Worm (Caenorhabditis elegans): ENCODE data around the gene F58D2.3.

F58D2.3 gene

ce11 chrIV:13180723-13181122 is at the start of gene F58D2.3:
Gene F58D2.3 (minus strand): TSS chrIV:13180823.
- no peak for TF ChIP-seq unc-62 (GFP tag; optimal IDR thresholded peaks at IDR 0.05)

ce11 chrIV:13221657-13222056 is 41.0 kb upstream of the F58D2.3 start, which contains the start of gene C48D1.5:
Gene C48D1.5 (plus strand): TSS chrIV:13221957.
- no peak for TF ChIP-seq unc-62 (GFP tag; optimal IDR thresholded peaks at IDR 0.05)

ce11 chrIV:13220594-13220993 is 40.0 kb upstream of the F58D2.3 start:
- TF ChIP-seq unc-62 (GFP tag; optimal IDR thresholded peaks at IDR 0.05) = no peak

ce11 chrIV:13214466-13214865 is 33.8 kb upstream of the F58D2.3 start, which contains the start of gene cho-1:
Gene cho-1 (minus strand): TSS chrIV:13214566.
- TF ChIP-seq unc-62 (GFP tag; optimal IDR thresholded peaks at IDR 0.05) = no peak

- no peak for TF ChIP-seq unc-62 (GFP tag; optimal IDR thresholded peaks at IDR 0.05)
Measured at ce11 chrIV:13209566-13209965, 28.9 kb upstream of the F58D2.3 start, which contains the start of gene C48D1.9. Gene C48D1.9 (minus strand): TSS chrIV:13209666.

ce11 chrIV:13205891-13206290 is 25.3 kb upstream of the F58D2.3 start:
- TF ChIP-seq unc-62 (GFP tag; optimal IDR thresholded peaks at IDR 0.05) = no peak

- TF ChIP-seq unc-62 (GFP tag; optimal IDR thresholded peaks at IDR 0.05) = no peak
Measured at ce11 chrIV:13204037-13204436, 23.4 kb upstream of the F58D2.3 start, which contains the start of gene ced-3. Gene ced-3 (minus strand): TSS chrIV:13204137.

ce11 chrIV:13197282-13197681 is 16.7 kb upstream of the F58D2.3 start, which contains the start of gene C48D1.1:
Gene C48D1.1 (minus strand): TSS chrIV:13197382.
- no peak for TF ChIP-seq unc-62 (GFP tag; optimal IDR thresholded peaks at IDR 0.05)

- no peak for TF ChIP-seq unc-62 (GFP tag; optimal IDR thresholded peaks at IDR 0.05)
Measured at ce11 chrIV:13193239-13193638, 12.6 kb upstream of the F58D2.3 start, which contains the start of gene F58D2.5. Gene F58D2.5 (minus strand): TSS chrIV:13193339.

DNA sequence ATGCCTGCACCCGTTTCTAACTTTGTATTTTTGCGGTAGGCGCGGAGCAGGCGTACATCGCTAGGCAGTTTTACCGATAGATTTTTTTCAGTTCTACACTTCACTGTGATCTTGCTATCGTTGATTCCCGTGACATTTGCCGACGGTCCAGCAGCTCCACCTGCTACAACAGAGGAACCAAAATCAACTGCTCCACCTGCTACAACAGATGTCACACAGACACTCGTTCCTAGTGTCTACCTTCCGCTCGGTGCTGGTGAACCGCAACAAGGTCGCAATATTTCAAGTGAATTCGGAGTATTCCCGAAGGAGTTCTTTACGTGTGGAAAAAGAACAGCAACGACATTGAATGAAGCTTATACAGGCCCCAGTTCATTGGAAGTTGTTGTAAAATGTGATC is 9.5 kb upstream of the F58D2.3 start:
- no peak for TF ChIP-seq unc-62 (GFP tag; optimal IDR thresholded peaks at IDR 0.05)

ce11 chrIV:13189467-13189866 is 8.8 kb upstream of the F58D2.3 start, which contains the start of gene F58D2.2:
Gene F58D2.2 (plus strand): TSS chrIV:13189767.
- no peak for TF ChIP-seq unc-62 (GFP tag; optimal IDR thresholded peaks at IDR 0.05)

DNA sequence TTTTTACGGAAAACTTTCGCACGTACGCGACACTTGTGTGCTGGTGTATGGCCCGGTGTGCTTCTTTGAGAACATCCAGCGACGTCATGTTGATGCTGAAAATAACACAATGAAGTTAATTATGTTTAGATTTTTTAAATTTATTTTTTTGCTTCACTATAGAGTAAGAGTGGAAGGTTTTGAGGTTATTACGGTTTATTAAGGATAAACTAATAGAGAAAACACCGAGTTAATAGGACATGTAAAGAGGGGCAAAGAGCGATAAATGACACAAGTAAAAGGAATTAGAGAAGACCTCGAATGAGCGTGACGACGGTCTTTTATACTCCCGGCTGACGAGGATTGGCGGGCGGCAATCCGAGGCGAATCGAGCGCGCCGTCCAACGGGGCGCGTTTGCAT is 8.3 kb upstream of the F58D2.3 start, which contains the start of gene F58D2.4:
Gene F58D2.4 (minus strand): TSS at position 101 of the 400 bp plus-strand sequence.
- no peak for TF ChIP-seq unc-62 (GFP tag; optimal IDR thresholded peaks at IDR 0.05)

DNA sequence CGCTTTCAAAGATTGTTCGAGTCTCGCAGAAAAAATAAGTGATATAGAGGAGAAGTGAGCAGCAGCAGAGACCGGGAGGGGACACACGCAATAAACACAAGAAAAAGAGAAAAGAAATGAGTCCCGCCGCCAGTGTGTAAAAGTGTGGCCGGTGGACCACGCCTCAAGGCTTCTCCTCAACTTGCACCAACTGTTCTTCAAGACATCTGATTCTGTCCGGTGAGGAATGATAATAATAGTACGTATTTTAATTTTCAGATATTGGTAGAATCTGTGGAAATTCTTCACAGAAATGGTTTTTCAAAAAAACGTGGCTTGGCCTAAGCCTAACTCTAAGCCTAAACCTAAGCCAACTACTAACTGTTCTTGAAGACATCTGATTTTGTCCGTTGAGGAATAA is 1.3 kb downstream of the F58D2.3 start, which contains the start of gene lev-1:
Gene lev-1 (minus strand): TSS at position 101 of the 400 bp plus-strand sequence.
- no peak for TF ChIP-seq unc-62 (GFP tag; optimal IDR thresholded peaks at IDR 0.05)

DNA sequence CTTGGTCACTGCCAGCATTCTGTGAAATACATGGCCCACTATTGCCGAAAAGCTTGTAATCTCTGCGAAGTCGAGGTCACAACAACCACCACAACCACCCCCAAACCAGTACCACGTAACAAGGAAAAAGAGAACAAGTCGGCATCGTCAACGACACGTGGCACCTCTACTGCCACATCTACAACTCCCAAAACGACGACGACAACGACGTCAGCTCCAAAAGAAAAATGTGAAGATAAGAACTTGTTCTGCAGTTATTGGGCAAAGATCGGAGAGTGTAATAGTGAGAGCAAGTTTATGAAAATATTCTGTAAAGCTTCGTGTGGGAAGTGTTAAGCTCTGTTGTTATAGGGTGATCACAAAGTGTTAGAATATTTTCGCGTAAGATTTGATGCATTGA is 7.3 kb downstream of the F58D2.3 start:
- no peak for TF ChIP-seq unc-62 (GFP tag; optimal IDR thresholded peaks at IDR 0.05)

DNA sequence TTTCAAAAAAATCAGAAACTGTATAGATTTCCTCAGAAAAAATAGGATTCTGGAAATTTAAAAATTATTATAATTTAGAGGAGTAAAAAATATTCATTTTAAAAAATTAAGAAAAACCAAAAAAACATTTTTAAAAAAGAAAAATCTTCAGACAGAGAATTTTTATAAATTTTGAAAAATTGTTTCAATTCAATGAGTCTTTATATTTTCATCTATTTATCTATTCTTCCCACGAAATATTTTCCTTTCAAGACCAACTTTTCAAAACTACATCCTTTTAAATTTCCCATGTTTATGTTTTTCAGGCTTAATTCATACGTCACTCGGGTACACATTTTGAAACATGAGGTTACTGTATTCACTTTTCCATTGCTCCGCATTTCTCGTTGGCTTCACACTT is 10.4 kb downstream of the F58D2.3 start, which contains the start of gene nas-14:
Gene nas-14 (plus strand): TSS at position 301 of the 400 bp plus-strand sequence.
- no peak for TF ChIP-seq unc-62 (GFP tag; optimal IDR thresholded peaks at IDR 0.05)

- no peak for TF ChIP-seq unc-62 (GFP tag; optimal IDR thresholded peaks at IDR 0.05)
Measured at ce11 chrIV:13167534-13167933, 13.1 kb downstream of the F58D2.3 start.

ce11 chrIV:13165181-13165580 is 15.4 kb downstream of the F58D2.3 start, which contains the start of gene scl-14:
Gene scl-14 (plus strand): TSS chrIV:13165481.
- no peak for TF ChIP-seq unc-62 (GFP tag; optimal IDR thresholded peaks at IDR 0.05)

Data from whole organism, dauer.